Fruit fly (Drosophila melanogaster) whole organism, embryonic: ENCODE results near the gene TTLL4B.

Experiments used
- C15 ChIP-seq: fragments of 200-800 bp; sonication (Bioruptor generic); IDR thresholded peaks from 3 replicates; pipeline ENCODE4 v1.3.6; 2022; ENCODE audit warnings: missing biosample characterization, missing genetic modification characterization
- CG10274 ChIP-seq: fragments of 200-800 bp; sonication (Bioruptor generic); optimal IDR thresholded peaks from 3 replicates; lab custom pipeline; 2017; ENCODE audit warnings: missing biosample characterization, mild to moderate bottlenecking, missing genetic modification characterization
- CG11695 ChIP-seq: fragments of 200-800 bp; sonication (Bioruptor generic); IDR thresholded peaks from 3 replicates; pipeline ENCODE4 v1.3.6; 2022; ENCODE audit warnings: missing biosample characterization, missing genetic modification characterization
- CG12659 ChIP-seq: fragments of 200-800 bp; sonication (Bioruptor generic); optimal IDR thresholded peaks from 3 replicates; lab custom pipeline; 2017; ENCODE audit warnings: mild to moderate bottlenecking, missing biosample characterization, missing genetic modification reagents, missing genetic modification characterization
- CG1603 ChIP-seq: fragments of 200-800 bp; sonication (Bioruptor generic); optimal IDR thresholded peaks from 2 replicates; lab custom pipeline; 2019; ENCODE audit warnings: missing biosample characterization, mild to moderate bottlenecking, missing genetic modification characterization, moderate library complexity
- CG17328 ChIP-seq: fragments of 200-800 bp; sonication (Bioruptor generic); IDR thresholded peaks from 2 replicates; pipeline ENCODE4 v1.3.6; 2022; ENCODE audit warnings: missing biosample characterization, missing genetic modification characterization
- CG17359 ChIP-seq: fragments of 200-800 bp; sonication (Bioruptor generic); optimal IDR thresholded peaks from 3 replicates; lab custom pipeline; 2018; ENCODE audit warnings: missing biosample characterization, mild to moderate bottlenecking, missing genetic modification characterization, moderate library complexity
- CG18262 ChIP-seq: fragments of 200-800 bp; optimal IDR thresholded peaks from 3 replicates; lab custom pipeline; 2019; ENCODE audit warnings: missing biosample characterization, mild to moderate bottlenecking, missing genetic modification characterization, moderate library complexity
- CG2875 ChIP-seq: fragments of 200-800 bp; sonication (Bioruptor generic); optimal IDR thresholded peaks from 2 replicates; lab custom pipeline; 2017; ENCODE audit warnings: missing biosample characterization, mild to moderate bottlenecking, missing genetic modification characterization, missing genetic modification reagents
- CG30403 ChIP-seq: fragments of 200-800 bp; sonication (Bioruptor generic); optimal IDR thresholded peaks from 3 replicates; lab custom pipeline; 2016; ENCODE audit warnings: missing biosample characterization, missing genetic modification characterization
- CG3163 ChIP-seq: fragments of 200-800 bp; sonication (Bioruptor generic); optimal IDR thresholded peaks from 3 replicates; lab custom pipeline; 2016; ENCODE audit warnings: missing biosample characterization, missing genetic modification characterization
- CG42726 ChIP-seq: fragments of 200-800 bp; sonication (Bioruptor generic); IDR thresholded peaks from 2 replicates; pipeline ENCODE4 v1.3.6; 2022; ENCODE audit warnings: missing biosample characterization, missing genetic modification characterization; ENCODE audit not compliant: partially characterized antibody
- CG6272 ChIP-seq: fragments of 200-800 bp; sonication (Bioruptor generic); IDR thresholded peaks from 2 replicates; pipeline ENCODE4 v1.3.6; 2022; ENCODE audit warnings: missing biosample characterization, missing genetic modification characterization
- CG7928 ChIP-seq: fragments of 200-800 bp; sonication (Bioruptor generic); optimal IDR thresholded peaks from 2 replicates; lab custom pipeline; 2017; ENCODE audit warnings: missing biosample characterization, mild to moderate bottlenecking, missing genetic modification characterization
- CG8281 ChIP-seq: fragments of 200-800 bp; sonication (Bioruptor generic); optimal IDR thresholded peaks from 2 replicates; lab custom pipeline; 2018; ENCODE audit warnings: missing biosample characterization, mild to moderate bottlenecking, missing genetic modification characterization, moderate library complexity
- CG8388 ChIP-seq: fragments of 200-800 bp; sonication (Bioruptor generic); optimal IDR thresholded peaks from 2 replicates; lab custom pipeline; 2019; ENCODE audit warnings: missing biosample characterization, mild to moderate bottlenecking, missing genetic modification characterization, moderate library complexity
- CG8924 ChIP-seq: fragments of 200-800 bp; optimal IDR thresholded peaks from 3 replicates; lab custom pipeline; 2019; ENCODE audit warnings: missing biosample characterization, mild to moderate bottlenecking, missing genetic modification characterization, moderate library complexity
- Ets65A ChIP-seq: fragments of 200-800 bp; sonication (Bioruptor generic); peaks from one replicate; lab custom pipeline; 2016; ENCODE audit warnings: missing biosample characterization, missing genetic modification characterization
- H2.0 ChIP-seq: fragments of 200-800 bp; sonication (Bioruptor generic); IDR thresholded peaks from 2 replicates; pipeline ENCODE4 v1.3.6; 2022; ENCODE audit warnings: missing biosample characterization, missing genetic modification characterization
- Hr3 ChIP-seq: fragments of 200-800 bp; sonication (Bioruptor generic); optimal IDR thresholded peaks from 3 replicates; lab custom pipeline; 2016; ENCODE audit warnings: missing biosample characterization, missing genetic modification characterization
- Kr ChIP-seq: fragments of 200-800 bp; sonication (Bioruptor generic); optimal IDR thresholded peaks from 2 replicates; lab custom pipeline; 2017; ENCODE audit warnings: missing biosample characterization, mild to moderate bottlenecking, missing genetic modification characterization
- NC2β ChIP-seq: fragments of 200-800 bp; sonication (Bioruptor generic); optimal IDR thresholded peaks from 2 replicates; lab custom pipeline; 2016; ENCODE audit warnings: missing biosample characterization, missing genetic modification characterization
- Oli ChIP-seq: fragments of 200-800 bp; sonication (Bioruptor generic); optimal IDR thresholded peaks from 2 replicates; lab custom pipeline; 2018; ENCODE audit warnings: missing biosample characterization, mild to moderate bottlenecking, missing genetic modification characterization, moderate library complexity
- Ssrp ChIP-seq: fragments of 200-800 bp; sonication (Bioruptor generic); optimal IDR thresholded peaks from 2 replicates; lab custom pipeline; 2018; ENCODE audit warnings: missing biosample characterization, mild to moderate bottlenecking, missing genetic modification characterization, moderate library complexity
- Tbp ChIP-seq: fragments of >200 bp; optimal IDR thresholded peaks from 2 replicates; lab custom pipeline; 2018; ENCODE audit warnings: missing biosample characterization, missing genetic modification characterization
- al ChIP-seq: fragments of 200-800 bp; sonication (Bioruptor generic); IDR thresholded peaks from 2 replicates; pipeline ENCODE4 v1.3.6; 2022; ENCODE audit warnings: missing biosample characterization, missing genetic modification characterization
- bab2 ChIP-seq: fragments of 200-800 bp; sonication (Bioruptor generic); optimal IDR thresholded peaks from 2 replicates; lab custom pipeline; 2016; ENCODE audit warnings: missing biosample characterization, missing genetic modification characterization
- bsh ChIP-seq, 2 experiments: fragments of 200-800 bp; sonication (Bioruptor generic); optimal IDR thresholded peaks; 2 replicates each; lab custom pipeline; 2017 to 2018; ENCODE audit warnings: mild to moderate bottlenecking in 2 of 2, missing biosample characterization in 2 of 2, missing genetic modification characterization in 2 of 2, moderate library complexity in 1 of 2
- cas ChIP-seq: fragments of 200-800 bp; sonication (Bioruptor generic); IDR thresholded peaks from 2 replicates; pipeline ENCODE4 v1.3.6; 2022; ENCODE audit warnings: missing biosample characterization, missing genetic modification characterization
- chif ChIP-seq, 2 experiments: fragments of 200-800 bp; sonication (Bioruptor generic); optimal IDR thresholded peaks; 3 replicates each; lab custom pipeline; 2016; ENCODE audit warnings: missing biosample characterization in 2 of 2, missing genetic modification characterization in 2 of 2
- chinmo ChIP-seq: fragments of 200-800 bp; sonication (Bioruptor generic); IDR thresholded peaks from 4 replicates; pipeline ENCODE4 v1.3.6; 2022; ENCODE audit warnings: missing biosample characterization, missing genetic modification characterization; ENCODE audit not compliant: partially characterized antibody
- ci ChIP-seq: fragments of 200-800 bp; sonication (Bioruptor generic); IDR thresholded peaks from 3 replicates; pipeline ENCODE4 v1.3.6; 2022; ENCODE audit warnings: missing biosample characterization, missing genetic modification characterization
- disco-r ChIP-seq: fragments of 200-800 bp; sonication (Bioruptor generic); optimal IDR thresholded peaks from 2 replicates; lab custom pipeline; 2016; ENCODE audit warnings: missing biosample characterization, missing genetic modification characterization
- dmrt11E ChIP-seq: fragments of 200-800 bp; sonication (Bioruptor generic); optimal IDR thresholded peaks from 3 replicates; lab custom pipeline; 2018; ENCODE audit warnings: missing biosample characterization, mild to moderate bottlenecking, missing genetic modification characterization, moderate library complexity
- dysf ChIP-seq: fragments of 200-800 bp; sonication (Bioruptor generic); IDR thresholded peaks from 3 replicates; pipeline ENCODE4 v1.3.6; 2022; ENCODE audit warnings: missing biosample characterization, missing genetic modification characterization
- fd96Cb ChIP-seq: fragments of 200-800 bp; sonication (Bioruptor generic); optimal IDR thresholded peaks from 2 replicates; lab custom pipeline; 2018; ENCODE audit warnings: missing biosample characterization, mild to moderate bottlenecking, missing genetic modification characterization, moderate library complexity
- gem ChIP-seq: fragments of 200-800 bp; sonication (Bioruptor generic); optimal IDR thresholded peaks from 2 replicates; lab custom pipeline; 2019; ENCODE audit warnings: missing biosample characterization, mild to moderate bottlenecking, missing genetic modification characterization, moderate library complexity
- jumu ChIP-seq: fragments of 200-800 bp; sonication (Bioruptor generic); optimal IDR thresholded peaks from 3 replicates; lab custom pipeline; 2016; ENCODE audit warnings: missing biosample characterization, missing genetic modification characterization
- lilli ChIP-seq: fragments of 200-800 bp; sonication (Bioruptor generic); optimal IDR thresholded peaks from 3 replicates; lab custom pipeline; 2016; ENCODE audit warnings: missing biosample characterization, missing genetic modification characterization
- lmd ChIP-seq: fragments of 200-800 bp; sonication (Bioruptor generic); IDR thresholded peaks from 2 replicates; pipeline ENCODE4 v1.3.6; 2022; ENCODE audit warnings: missing biosample characterization, missing genetic modification characterization
- lola ChIP-seq, 3 experiments: fragments of >200 bp in 2 of 3; fragments of 200-800 bp in 1 of 3; sonication (Bioruptor generic) in 1 of 3; optimal IDR thresholded peaks; 2 replicates each; lab custom pipeline; 2017 to 2019; ENCODE audit warnings: missing biosample characterization in 3 of 3, missing genetic modification characterization in 3 of 3, mild to moderate bottlenecking in 1 of 3, moderate library complexity in 1 of 3
- phol ChIP-seq: fragments of 200-800 bp; sonication (Bioruptor generic); optimal IDR thresholded peaks from 3 replicates; lab custom pipeline; 2018; ENCODE audit warnings: missing biosample characterization, mild to moderate bottlenecking, missing genetic modification characterization, moderate library complexity
- pros ChIP-seq: fragments of 200-800 bp; sonication (Bioruptor generic); optimal IDR thresholded peaks from 3 replicates; lab custom pipeline; 2019; ENCODE audit warnings: missing biosample characterization, mild to moderate bottlenecking, missing genetic modification characterization, moderate library complexity
- row ChIP-seq: fragments of 200-800 bp; sonication (Bioruptor generic); IDR thresholded peaks from 3 replicates; pipeline ENCODE4 v1.3.6; 2022; ENCODE audit warnings: missing biosample characterization, missing genetic modification characterization
- ssp ChIP-seq: fragments of 200-800 bp; sonication (Bioruptor generic); IDR thresholded peaks from 2 replicates; pipeline ENCODE4 v1.3.6; 2022; ENCODE audit warnings: missing biosample characterization, missing genetic modification characterization
- unpg ChIP-seq: fragments of 200-800 bp; sonication (Bioruptor generic); optimal IDR thresholded peaks from 3 replicates; lab custom pipeline; 2018; ENCODE audit warnings: missing biosample characterization, mild to moderate bottlenecking, missing genetic modification characterization, moderate library complexity
- vvl ChIP-seq: fragments of 200-800 bp; sonication (Bioruptor generic); IDR thresholded peaks from 2 replicates; pipeline ENCODE4 v1.3.6; 2022; ENCODE audit warnings: missing biosample characterization, missing genetic modification characterization
- zfh1 ChIP-seq: fragments of 200-800 bp; sonication (Bioruptor generic); IDR thresholded peaks from 3 replicates; pipeline ENCODE4 v1.3.6; 2022; ENCODE audit warnings: missing biosample characterization, missing genetic modification characterization

Gene TTLL4B

dm6 chr2L:3844135-3844534 is 18.3 kb upstream of the TTLL4B start:
- no peak for TF ChIP-seq CG10274 (GFP tag; lab: Kevin White, UChicago)
- no peak for TF ChIP-seq CG17359 (tag; lab: Kevin White, UChicago)
- peak; percentile 2 for TF ChIP-seq Ssrp (tag; lab: Kevin White, UChicago)
- TF ChIP-seq CG17328 (GFP tag; lab: Robert Waterston, UW) = peak; percentile 32; the same call in 1 of the 2 replicates
- no peak for TF ChIP-seq CG42726 (GFP tag; lab: Robert Waterston, UW)
- TF ChIP-seq vvl = 0 out of 2 replicates have a peak, but pooled peaks have one; percentile 13
- TF ChIP-seq CG30403 (GFP tag; lab: Kevin White, UChicago) = peak; percentile 3
- peak; percentile 44 for TF ChIP-seq CG8388 (GFP tag; lab: Kevin White, UChicago)
- TF ChIP-seq unpg (GFP tag; lab: Kevin White, UChicago) = peak; percentile 33
- peak; percentile 24 for TF ChIP-seq CG1603 (tag; lab: Kevin White, UChicago)
- TF ChIP-seq dysf (GFP tag; lab: Robert Waterston, UW) = 0 out of 3 replicates have a peak, but pooled peaks have one; percentile 30
- peak; percentile 9; the same call in 1 of the 3 replicates for TF ChIP-seq row
- TF ChIP-seq pros = no peak
- TF ChIP-seq bsh (GFP tag; optimal IDR thresholded peaks at IDR 0.05; lab: Kevin White, UChicago) = peak in 1 of 2 experiments; percentile 51
- TF ChIP-seq NC2β (GFP tag; lab: Kevin White, UChicago) = no peak
- 0 out of 2 replicates have a peak, but pooled peaks have one; percentile 15 for TF ChIP-seq lmd (GFP tag; lab: Robert Waterston, UW)
- peak; percentile 44 for TF ChIP-seq Ets65A (GFP tag; lab: Kevin White, UChicago)
- no peak for TF ChIP-seq CG12659 (GFP tag; lab: Kevin White, UChicago)
- TF ChIP-seq ci (GFP tag; lab: Robert Waterston, UW) = peak; percentile 53; the same call in 1 of the 3 replicates
- peak; percentile 0 for TF ChIP-seq Oli
- TF ChIP-seq gem (tag; lab: Kevin White, UChicago) = peak; percentile 37
- peak; percentile 48; the same call in 1 of the 2 replicates for TF ChIP-seq H2.0 (GFP tag; lab: Robert Waterston, UW)
- peak in 1 of 3 experiments; percentile 0 for TF ChIP-seq lola (GFP tag; optimal IDR thresholded peaks at IDR 0.05; lab: Kevin White, UChicago)
- 0 out of 3 replicates have a peak, but pooled peaks have one; percentile 32 for TF ChIP-seq zfh1 (GFP tag; lab: Robert Waterston, UW)
- TF ChIP-seq lilli (GFP tag; lab: Kevin White, UChicago) = peak; percentile 11
- peak; percentile 52 for TF ChIP-seq dmrt11E (tag; lab: Kevin White, UChicago)
- no peak for TF ChIP-seq cas (GFP tag; lab: Robert Waterston, UW)

dm6 chr2L:3844898-3845713 is 17.4 kb upstream of the TTLL4B start:
- TF ChIP-seq CG18262 (tag; lab: Kevin White, UChicago) (peak; percentile 67), al (GFP tag; lab: Robert Waterston, UW) (no peak), C15 (no peak), CG11695 (GFP tag; lab: Robert Waterston, UW) (no peak), row (peak; percentile 47), Kr (GFP tag; lab: Kevin White, UChicago) (no peak), bab2 (GFP tag; lab: Kevin White, UChicago) (no peak), CG8924 (tag; lab: Kevin White, UChicago) (peak; percentile 18), Tbp (GFP tag; lab: Kevin White, UChicago) (no peak), ssp (GFP tag; lab: Robert Waterston, UW) (no peak), CG3163 (GFP tag; lab: Kevin White, UChicago) (no peak), CG6272 (0 out of 2 replicates have a peak, but pooled peaks have one; percentile 5), chinmo (GFP tag; lab: Robert Waterston, UW) (no peak), disco-r (GFP tag; lab: Kevin White, UChicago) (no peak), jumu (no peak), chif (GFP tag; optimal IDR thresholded peaks at IDR 0.05; lab: Kevin White, UChicago) (no peak), fd96Cb (tag; lab: Kevin White, UChicago) (peak; percentile 21), Hr3 (GFP tag; lab: Kevin White, UChicago) (peak; percentile 16), CG2875 (peak; percentile 5), CG8281 (tag; lab: Kevin White, UChicago) (no peak), CG7928 (GFP tag; lab: Kevin White, UChicago) (no peak), phol (tag; lab: Kevin White, UChicago) (peak; percentile 36)
